Worm (Caenorhabditis elegans): ENCODE measurements around the gene fbxa-7.

DNA sequence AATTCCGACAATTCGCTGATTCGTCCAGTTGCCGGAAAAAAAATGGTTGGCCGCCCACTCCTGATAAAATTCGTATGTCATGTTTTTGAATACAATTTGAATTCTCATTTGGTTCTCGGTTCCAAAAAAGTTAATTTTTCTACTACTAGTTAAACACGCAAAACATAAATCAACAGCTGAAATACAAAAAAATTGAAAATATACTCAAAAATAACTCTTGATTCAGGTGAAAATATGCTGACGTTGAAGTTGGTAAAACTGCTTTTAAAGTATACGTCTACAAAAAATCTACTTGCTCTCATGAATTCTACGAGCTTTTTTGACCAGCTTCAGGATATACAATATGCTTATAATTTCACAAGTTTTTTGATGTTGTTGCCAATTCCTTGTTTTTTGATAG, 10.8 kb downstream of the fbxa-7 start, which contains the start of gene srz-56:
- no peak for TF ChIP-seq ama-1 (optimal IDR thresholded peaks at IDR 0.05)
- TF ChIP-seq ets-7 (tag; optimal IDR thresholded peaks at IDR 0.05) = no peak
- no peak for TF ChIP-seq B0310.2 (tag; optimal IDR thresholded peaks at IDR 0.05)
- TF ChIP-seq tbx-11 (GFP tag; IDR thresholded peaks at IDR 0.05) = no peak

Measured in whole organism, early embryonic.